Worm (Caenorhabditis elegans) whole organism, L2 larva: ENCODE results near the gene egl-38.

Source experiments
- C34F6.9 ChIP-seq: fragments of 150-350 bp; optimal IDR thresholded peaks from 2 replicates; lab custom pipeline; 2014; ENCODE audit warnings: missing biosample characterization, missing genetic modification characterization
- F13H6.1 ChIP-seq: sonication (generic microtip); optimal IDR thresholded peaks from 2 replicates; lab custom pipeline; 2016; ENCODE audit warnings: missing genetic modification characterization, missing compliant biosample characterization
- R02D3.7 ChIP-seq: fragments of 150-350 bp; optimal IDR thresholded peaks from 2 replicates; lab custom pipeline; 2014; ENCODE audit warnings: missing biosample characterization, missing genetic modification characterization
- Y55F3AM.14 ChIP-seq: fragments of 200-800 bp; sonication (Bioruptor generic); optimal IDR thresholded peaks from 2 replicates; lab custom pipeline; 2018; ENCODE audit warnings: mild to moderate bottlenecking, missing genetic modification characterization, missing compliant biosample characterization
- ama-1 ChIP-seq: fragments of 150-350 bp; optimal IDR thresholded peaks from 2 replicates; lab custom pipeline; 2018; ENCODE audit warnings: inconsistent platforms
- blmp-1 ChIP-seq: sonication (generic microtip); optimal IDR thresholded peaks from 2 replicates; lab custom pipeline; 2017; ENCODE audit warnings: missing genetic modification characterization, mild to moderate bottlenecking, missing compliant biosample characterization, antibody characterized with exemption, moderate library complexity; ENCODE audit not compliant: insufficient read depth
- ceh-16 ChIP-seq: fragments of 150-350 bp; optimal IDR thresholded peaks from 2 replicates; lab custom pipeline; 2014; ENCODE audit warnings: missing biosample characterization, missing genetic modification characterization
- crh-2 ChIP-seq: sonication (generic microtip); optimal IDR thresholded peaks from 2 replicates; lab custom pipeline; 2017; ENCODE audit warnings: missing biosample characterization, missing genetic modification characterization
- dmd-4 ChIP-seq: sonication (generic microtip); optimal IDR thresholded peaks from 2 replicates; lab custom pipeline; 2017; ENCODE audit warnings: missing biosample characterization, missing genetic modification characterization
- elt-1 ChIP-seq: fragments of 150-350 bp; optimal IDR thresholded peaks from 2 replicates; lab custom pipeline; 2014; ENCODE audit warnings: missing biosample characterization, missing genetic modification characterization
- elt-3 ChIP-seq: sonication (generic microtip); optimal IDR thresholded peaks from 2 replicates; lab custom pipeline; 2017; ENCODE audit warnings: missing biosample characterization, missing genetic modification characterization
- fos-1 ChIP-seq: fragments of 150-350 bp; optimal IDR thresholded peaks from 2 replicates; lab custom pipeline; 2014; ENCODE audit warnings: missing biosample characterization, missing genetic modification characterization
- gmeb-1 ChIP-seq: fragments of 150-350 bp; optimal IDR thresholded peaks from 2 replicates; lab custom pipeline; 2014; ENCODE audit warnings: missing biosample characterization, missing genetic modification characterization
- lin-13 ChIP-seq: fragments of 150-350 bp; optimal IDR thresholded peaks from 2 replicates; lab custom pipeline; 2014; ENCODE audit warnings: missing biosample characterization, missing genetic modification reagents, missing genetic modification characterization
- mbf-1 ChIP-seq: sonication (generic microtip); optimal IDR thresholded peaks from 2 replicates; lab custom pipeline; 2017; ENCODE audit warnings: missing biosample characterization, missing genetic modification characterization
- mdl-1 ChIP-seq, 2 experiments: fragments of 150-350 bp in 1 of 2; sonication (generic microtip) in 1 of 2; optimal IDR thresholded peaks; 2 replicates each; lab custom pipeline; 2017; ENCODE audit warnings: missing biosample characterization in 2 of 2, missing genetic modification characterization in 2 of 2
- nhr-10 ChIP-seq: sonication (generic microtip); optimal IDR thresholded peaks from 2 replicates; lab custom pipeline; 2017; ENCODE audit warnings: missing biosample characterization, missing genetic modification characterization
- nhr-12 ChIP-seq: fragments of 150-350 bp; optimal IDR thresholded peaks from 2 replicates; lab custom pipeline; 2014; ENCODE audit warnings: missing biosample characterization, missing genetic modification characterization
- nhr-129 ChIP-seq: fragments of 150-350 bp; optimal IDR thresholded peaks from 2 replicates; lab custom pipeline; 2014; ENCODE audit warnings: missing biosample characterization, missing genetic modification characterization
- nhr-21 ChIP-seq: fragments of 150-350 bp; optimal IDR thresholded peaks from 2 replicates; lab custom pipeline; 2014; ENCODE audit warnings: missing biosample characterization, missing genetic modification characterization
- nhr-237 ChIP-seq: fragments of 150-350 bp; optimal IDR thresholded peaks from 2 replicates; lab custom pipeline; 2014; ENCODE audit warnings: missing biosample characterization, missing genetic modification characterization
- nhr-25 ChIP-seq: fragments of 150-350 bp; sonication (generic microtip); optimal IDR thresholded peaks from 3 replicates; lab custom pipeline; 2014; ENCODE audit warnings: missing biosample characterization, missing genetic modification characterization
- nhr-6 ChIP-seq: fragments of 150-350 bp; optimal IDR thresholded peaks from 2 replicates; lab custom pipeline; 2014; ENCODE audit warnings: missing biosample characterization, missing genetic modification characterization
- nhr-77 ChIP-seq: fragments of 150-350 bp; optimal IDR thresholded peaks from 2 replicates; lab custom pipeline; 2014; ENCODE audit warnings: missing biosample characterization, missing genetic modification characterization
- sem-4 ChIP-seq: fragments of 150-350 bp; optimal IDR thresholded peaks from 2 replicates; lab custom pipeline; 2014; ENCODE audit warnings: missing biosample characterization, missing genetic modification reagents, missing genetic modification characterization
- skn-1 ChIP-seq: sonication (generic microtip); optimal IDR thresholded peaks from 2 replicates; lab custom pipeline; 2017; ENCODE audit warnings: missing biosample characterization, missing genetic modification characterization
- sma-3 ChIP-seq: sonication (generic microtip); optimal IDR thresholded peaks from 2 replicates; lab custom pipeline; 2016; ENCODE audit warnings: missing genetic modification reagents, missing genetic modification characterization, missing compliant biosample characterization
- sma-9 ChIP-seq, 2 experiments: fragments of 150-350 bp in 1 of 2; sonication (generic microtip) in 1 of 2; optimal IDR thresholded peaks; 2 replicates each; lab custom pipeline; 2014 to 2016; ENCODE audit warnings: missing genetic modification characterization in 2 of 2, mild to moderate bottlenecking in 1 of 2, missing biosample characterization in 1 of 2, missing compliant biosample characterization in 1 of 2, missing genetic modification reagents in 1 of 2, moderate library complexity in 1 of 2
- snpc-4 ChIP-seq: fragments of 150-350 bp; optimal IDR thresholded peaks from 2 replicates; lab custom pipeline; 2014; ENCODE audit warnings: missing biosample characterization, missing genetic modification characterization
- unc-39 ChIP-seq: fragments of 150-350 bp; optimal IDR thresholded peaks from 2 replicates; lab custom pipeline; 2014; ENCODE audit warnings: missing biosample characterization, missing genetic modification characterization
- unc-55 ChIP-seq: fragments of 150-350 bp; sonication (generic microtip); optimal IDR thresholded peaks from 3 replicates; lab custom pipeline; 2014; ENCODE audit warnings: missing biosample characterization, missing genetic modification reagents, missing genetic modification characterization
- unc-62 ChIP-seq: fragments of 150-350 bp; optimal IDR thresholded peaks from 2 replicates; lab custom pipeline; 2014; ENCODE audit warnings: missing biosample characterization, missing genetic modification reagents, missing genetic modification characterization
- zag-1 ChIP-seq: fragments of 150-350 bp; optimal IDR thresholded peaks from 2 replicates; lab custom pipeline; 2014; ENCODE audit warnings: missing biosample characterization, missing genetic modification characterization
- ztf-4 ChIP-seq: fragments of 150-350 bp; optimal IDR thresholded peaks from 2 replicates; lab custom pipeline; 2014; ENCODE audit warnings: missing biosample characterization, missing genetic modification characterization

The egl-38 gene

ce11 chrIV:10122205-10122604 is 11.9 kb upstream of the egl-38 start, which contains the start of gene irld-21:
TSS of gene irld-21 (minus strand) at chrIV:10122305.
- TF ChIP-seq sma-9 (GFP tag; optimal IDR thresholded peaks at IDR 0.05; lab: Kevin White, UChicago) (no peak), sma-9 (tag; optimal IDR thresholded peaks at IDR 0.05; lab: Kevin White, UChicago) (no peak), nhr-10 (tag; lab: Kevin White, UChicago) (no peak), nhr-12 (no peak), nhr-77 (tag; lab: Kevin White, UChicago) (no peak), ama-1 (lab: Kevin White, UChicago) (no peak), gmeb-1 (no peak), mbf-1 (no peak), zag-1 (tag; lab: Kevin White, UChicago) (no peak), nhr-25 (tag; lab: Kevin White, UChicago) (no peak), sem-4 (tag; lab: Kevin White, UChicago) (no peak), sma-3 (GFP tag; lab: Kevin White, UChicago) (no peak)

ce11 chrIV:10116765-10117164 is 6.4 kb upstream of the egl-38 start:
- TF ChIP-seq Y55F3AM.14 (GFP tag; lab: Kevin White, UChicago), result no peak
- TF ChIP-seq crh-2 (tag; lab: Kevin White, UChicago), result no peak
- no peak for TF ChIP-seq snpc-4
- TF ChIP-seq ztf-4 (tag; lab: Kevin White, UChicago), result no peak
- no peak for TF ChIP-seq R02D3.7 (tag; lab: Kevin White, UChicago)
- TF ChIP-seq nhr-129 (tag; lab: Kevin White, UChicago), result no peak
- no peak for TF ChIP-seq ceh-16 (tag; lab: Kevin White, UChicago)
- no peak for TF ChIP-seq nhr-10 (tag; lab: Kevin White, UChicago)
- TF ChIP-seq elt-3, result no peak
- TF ChIP-seq unc-55 (GFP tag; lab: Kevin White, UChicago), result no peak
- no peak for TF ChIP-seq lin-13 (GFP tag; lab: Kevin White, UChicago)
- TF ChIP-seq nhr-6, result no peak
- no peak for TF ChIP-seq sma-9 (GFP tag; optimal IDR thresholded peaks at IDR 0.05; lab: Kevin White, UChicago)
- TF ChIP-seq sma-9 (tag; optimal IDR thresholded peaks at IDR 0.05; lab: Kevin White, UChicago), result no peak

- no peak for TF ChIP-seq nhr-21 (tag; lab: Kevin White, UChicago)
- no peak for TF ChIP-seq blmp-1
- no peak for TF ChIP-seq nhr-237 (tag; lab: Kevin White, UChicago)
- TF ChIP-seq crh-2 (tag; lab: Kevin White, UChicago), result no peak
- TF ChIP-seq nhr-6, result no peak
These were observed 4.8 kb upstream of the egl-38 start, which contains the start of gene C04G2.10 for ce11 chrIV:10115142-10115541. TSS of gene C04G2.10 (plus strand) at chrIV:10115442.

ce11 chrIV:10112570-10112969 is 2.3 kb upstream of the egl-38 start, which contains the start of gene nsph-3.2:
TSS of gene nsph-3.2 (plus strand) at chrIV:10112870.
- TF ChIP-seq mdl-1 (tag; optimal IDR thresholded peaks at IDR 0.05; lab: Kevin White, UChicago) (no peak), skn-1 (tag; lab: Kevin White, UChicago) (no peak), sma-9 (GFP tag; optimal IDR thresholded peaks at IDR 0.05; lab: Kevin White, UChicago) (no peak), sma-9 (tag; optimal IDR thresholded peaks at IDR 0.05; lab: Kevin White, UChicago) (no peak), elt-1 (tag; lab: Kevin White, UChicago) (no peak), Y55F3AM.14 (GFP tag; lab: Kevin White, UChicago) (no peak)

ce11 chrIV:10111441-10111840 is 1.1 kb upstream of the egl-38 start, which contains the start of gene spch-1:
TSS of gene spch-1 (minus strand) at chrIV:10111541.
- no peak for TF ChIP-seq nhr-25 (tag; lab: Kevin White, UChicago)
- TF ChIP-seq lin-13 (GFP tag; lab: Kevin White, UChicago), result no peak
- TF ChIP-seq unc-39 (tag; lab: Kevin White, UChicago), result no peak
- TF ChIP-seq fos-1, result no peak
- TF ChIP-seq nhr-237 (tag; lab: Kevin White, UChicago), result no peak
- no peak for TF ChIP-seq dmd-4
- TF ChIP-seq crh-2 (tag; lab: Kevin White, UChicago), result no peak
- no peak for TF ChIP-seq F13H6.1 (tag; lab: Kevin White, UChicago)
- no peak for TF ChIP-seq unc-62
- no peak for TF ChIP-seq C34F6.9
- no peak for TF ChIP-seq sma-9 (GFP tag; optimal IDR thresholded peaks at IDR 0.05; lab: Kevin White, UChicago)
- TF ChIP-seq sma-9 (tag; optimal IDR thresholded peaks at IDR 0.05; lab: Kevin White, UChicago), result no peak
- no peak for TF ChIP-seq gmeb-1
